Fruit fly (Drosophila melanogaster): ENCODE results near the gene CG34428.

Gene CG34428

DNA sequence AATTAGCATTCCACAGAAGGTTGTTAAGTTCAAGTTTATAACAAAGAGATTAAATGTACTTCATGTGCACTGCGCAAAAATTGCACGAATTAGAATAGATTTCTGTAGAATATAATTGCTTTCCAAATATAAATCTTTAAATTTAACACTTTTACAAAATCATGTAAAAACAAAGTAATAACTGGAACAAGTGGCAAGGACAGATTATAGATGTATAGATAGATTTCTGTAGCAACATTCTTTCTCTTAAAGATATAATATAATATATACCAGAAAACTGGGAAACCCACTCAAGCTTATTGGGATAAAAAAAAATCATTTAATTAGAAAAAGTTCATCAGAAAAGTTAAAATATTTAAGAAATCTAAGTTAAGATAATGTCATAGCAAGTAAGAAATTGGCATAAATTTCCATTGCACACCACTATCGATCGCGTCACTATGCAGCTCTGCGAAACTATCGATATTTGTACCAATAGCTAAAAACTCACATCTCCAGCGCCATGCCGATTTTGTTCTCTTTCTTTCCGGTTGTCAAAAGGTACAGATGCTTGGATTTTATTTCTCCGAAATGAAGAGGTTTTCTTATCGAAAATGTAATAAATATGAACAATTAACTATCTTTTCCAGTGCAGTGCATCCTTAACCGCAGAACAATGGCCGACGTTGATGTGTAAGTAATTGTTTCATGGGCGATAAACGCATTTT, 38.6 kb upstream of the CG34428 start, which contains the start of gene RpS12 (continued):
- TF ChIP-seq CG15696 (tag; optimal IDR thresholded peaks at IDR 0.05) = peak; percentile 35
- TF ChIP-seq CG13894 (tag; optimal IDR thresholded peaks at IDR 0.05) = peak; percentile 73
- peak; percentile 73 for TF ChIP-seq HLH54F (GFP tag; optimal IDR thresholded peaks at IDR 0.05)
- TF ChIP-seq bigmax (GFP tag; optimal IDR thresholded peaks at IDR 0.05) = peak; percentile 65
- TF ChIP-seq CG8944 (GFP tag; optimal IDR thresholded peaks at IDR 0.05) = peak; percentile 64
- peak; percentile 56 for TF ChIP-seq CG15011 (GFP tag; optimal IDR thresholded peaks at IDR 0.05)
- peak; percentile 80 for TF ChIP-seq CG10654 (GFP tag; optimal IDR thresholded peaks at IDR 0.05)
- TF ChIP-seq Xrp1 (GFP tag; IDR thresholded peaks at IDR 0.05) = peak; percentile 23; the same call in 1 of the 2 replicates
- TF ChIP-seq CG4424 (GFP tag; optimal IDR thresholded peaks at IDR 0.05) = peak; percentile 68
- no peak for TF ChIP-seq GATAe (GFP tag; conservative IDR thresholded peaks at IDR 0.05)
- TF ChIP-seq CG14965 (GFP tag; optimal IDR thresholded peaks at IDR 0.05; ENCODE audit: borderline replicate concordance) = peak; percentile 44
- peak; percentile 85 for TF ChIP-seq ranshi (GFP tag; IDR thresholded peaks at IDR 0.05)
- TF ChIP-seq CG15514 (GFP tag; optimal IDR thresholded peaks at IDR 0.05) = peak; percentile 87
- no peak for TF ChIP-seq CG9797 (GFP tag; optimal IDR thresholded peaks at IDR 0.05)
- TF ChIP-seq CG4360 (GFP tag; IDR thresholded peaks at IDR 0.05) = no peak
- TF ChIP-seq fd3F (GFP tag; optimal IDR thresholded peaks at IDR 0.05) = peak; percentile 64
- no peak for TF ChIP-seq h (optimal IDR thresholded peaks at IDR 0.05)
- peak; percentile 73 for TF ChIP-seq en (GFP tag; optimal IDR thresholded peaks at IDR 0.05)
- peak; percentile 80 for TF ChIP-seq row (GFP tag; IDR thresholded peaks at IDR 0.05)
- TF ChIP-seq tgo (GFP tag; IDR thresholded peaks at IDR 0.05) = peak; percentile 55
- peak; percentile 62 for TF ChIP-seq sqz (GFP tag; optimal IDR thresholded peaks at IDR 0.05)
- TF ChIP-seq vfl (GFP tag; optimal IDR thresholded peaks at IDR 0.05) = peak; percentile 71
- TF ChIP-seq Blimp-1 (GFP tag; optimal IDR thresholded peaks at IDR 0.05) = no peak
- TF ChIP-seq lmd (GFP tag; IDR thresholded peaks at IDR 0.05) = peak; percentile 59
- TF ChIP-seq CrebB (tag; optimal IDR thresholded peaks at IDR 0.05) = peak; percentile 83
- TF ChIP-seq CG9932 (GFP tag; IDR thresholded peaks at IDR 0.05) = peak; percentile 92
- TF ChIP-seq Six4 (GFP tag; optimal IDR thresholded peaks at IDR 0.05) = peak; percentile 30
- peak; percentile 52 for TF ChIP-seq zen (tag; optimal IDR thresholded peaks at IDR 0.05)
- peak; percentile 65 for TF ChIP-seq fu2 (GFP tag; optimal IDR thresholded peaks at IDR 0.05)
- TF ChIP-seq CG15479 (GFP tag; optimal IDR thresholded peaks at IDR 0.05) = no peak
- TF ChIP-seq CG16813 (GFP tag; IDR thresholded peaks at IDR 0.05; ENCODE audit: partially characterized antibody) = peak; percentile 91
- peak; percentile 48 for TF ChIP-seq CG4617 (GFP tag; optimal IDR thresholded peaks at IDR 0.05; ENCODE audit: borderline replicate concordance)
- peak; percentile 70; the same call in 2 of the 3 replicates for TF ChIP-seq mld (GFP tag; IDR thresholded peaks at IDR 0.05; ENCODE audit: partially characterized antibody)
- TF ChIP-seq sr (GFP tag; IDR thresholded peaks at IDR 0.05) = peak; percentile 79
- peak; percentile 51; the same call in 2 of the 3 replicates for TF ChIP-seq CG7963 (GFP tag; IDR thresholded peaks at IDR 0.05; ENCODE audit: partially characterized antibody)
- peak; percentile 2 for TF ChIP-seq CG1529 (GFP tag; optimal IDR thresholded peaks at IDR 0.05)
- TF ChIP-seq CG13287 (GFP tag; IDR thresholded peaks at IDR 0.05; ENCODE audit: partially characterized antibody) = peak; percentile 73
- TF ChIP-seq crol (GFP tag; IDR thresholded peaks at IDR 0.05) = no peak
- peak; percentile 80 for TF ChIP-seq Antp (GFP tag; optimal IDR thresholded peaks at IDR 0.05)
- TF ChIP-seq CG10565 (GFP tag; optimal IDR thresholded peaks at IDR 0.05) = peak; percentile 1
- TF ChIP-seq CG2199 (GFP tag; IDR thresholded peaks at IDR 0.05) = peak; percentile 75; the same call in 2 of the 3 replicates
- TF ChIP-seq NC2α (GFP tag; optimal IDR thresholded peaks at IDR 0.05) = peak; percentile 67
- TF ChIP-seq cato (GFP tag; optimal IDR thresholded peaks at IDR 0.05; ENCODE audit: borderline replicate concordance) = peak; percentile 58
- TF ChIP-seq Fer2 (tag; optimal IDR thresholded peaks at IDR 0.05) = peak; percentile 56
- TF ChIP-seq vnd (GFP tag; IDR thresholded peaks at IDR 0.05; ENCODE audit: partially characterized antibody) = peak; percentile 77
- peak; percentile 88 for TF ChIP-seq bbx (GFP tag; IDR thresholded peaks at IDR 0.05; ENCODE audit: partially characterized antibody)
- peak; percentile 65 for TF ChIP-seq PHDP (tag; optimal IDR thresholded peaks at IDR 0.05)
- peak; percentile 71; the same call in 1 of the 2 replicates for TF ChIP-seq CG11085 (GFP tag; IDR thresholded peaks at IDR 0.05)
- TF ChIP-seq mam (GFP tag; optimal IDR thresholded peaks at IDR 0.05) = peak; percentile 84

Measured in whole organism, embryonic.